Fruit fly (Drosophila melanogaster) whole organism, adult: ENCODE measurements around the gene fwe.

Source experiments
- CG11617 ChIP-seq: fragments of 200-800 bp; sonication (Bioruptor generic); optimal IDR thresholded peaks from 2 replicates; lab custom pipeline; 2017; ENCODE audit warnings: mild to moderate bottlenecking, missing biosample characterization, missing genetic modification reagents, missing genetic modification characterization
- CG12768 ChIP-seq: fragments of 200-800 bp; sonication (Bioruptor generic); optimal IDR thresholded peaks from 2 replicates; lab custom pipeline; 2017; ENCODE audit warnings: missing biosample characterization, missing genetic modification characterization, mild to moderate bottlenecking, moderate library complexity, missing genetic modification reagents
- CG14711 ChIP-seq: fragments of 200-800 bp; sonication (Bioruptor generic); optimal IDR thresholded peaks from 2 replicates; lab custom pipeline; 2018; ENCODE audit warnings: missing biosample characterization, mild to moderate bottlenecking, missing genetic modification characterization, moderate library complexity
- CG1620 ChIP-seq: fragments of 200-800 bp; sonication (Bioruptor generic); optimal IDR thresholded peaks from 2 replicates; lab custom pipeline; 2016; ENCODE audit warnings: missing biosample characterization, missing genetic modification characterization
- CG33017 ChIP-seq: fragments of 200-800 bp; sonication (Bioruptor generic); optimal IDR thresholded peaks from 2 replicates; lab custom pipeline; 2018; ENCODE audit warnings: missing biosample characterization, mild to moderate bottlenecking, missing genetic modification characterization, moderate library complexity
- CG5204 ChIP-seq: fragments of 200-800 bp; sonication (Bioruptor generic); optimal IDR thresholded peaks from 2 replicates; lab custom pipeline; 2016; ENCODE audit warnings: missing biosample characterization, missing genetic modification characterization
- CG7045 ChIP-seq: fragments of 200-800 bp; sonication (Bioruptor generic); optimal IDR thresholded peaks from 2 replicates; lab custom pipeline; 2017; ENCODE audit warnings: missing biosample characterization, mild to moderate bottlenecking, missing genetic modification characterization
- CG7101 ChIP-seq: fragments of 200-800 bp; sonication (Bioruptor generic); optimal IDR thresholded peaks from 2 replicates; lab custom pipeline; 2018; ENCODE audit warnings: missing biosample characterization, mild to moderate bottlenecking, missing genetic modification characterization, moderate library complexity
- Clk ChIP-seq: fragments of 200-800 bp; sonication (Bioruptor generic); optimal IDR thresholded peaks from 2 replicates; lab custom pipeline; 2017; ENCODE audit warnings: missing biosample characterization, missing genetic modification characterization
- Crg-1 ChIP-seq: fragments of 200-800 bp; sonication (Bioruptor generic); optimal IDR thresholded peaks from 2 replicates; lab custom pipeline; 2016; ENCODE audit warnings: missing biosample characterization, missing genetic modification characterization
- Hr96 ChIP-seq: fragments of 200-800 bp; sonication (Bioruptor generic); optimal IDR thresholded peaks from 2 replicates; lab custom pipeline; 2016; ENCODE audit warnings: missing biosample characterization, missing genetic modification characterization
- Mnt ChIP-seq: fragments of 200-800 bp; sonication (Bioruptor generic); optimal IDR thresholded peaks from 2 replicates; lab custom pipeline; 2016; ENCODE audit warnings: missing biosample characterization, mild to moderate bottlenecking, missing genetic modification characterization
- bab1 ChIP-seq: fragments of 200-800 bp; sonication (Bioruptor generic); optimal IDR thresholded peaks from 3 replicates; lab custom pipeline; 2019; ENCODE audit warnings: missing biosample characterization, mild to moderate bottlenecking, missing genetic modification characterization, moderate library complexity
- cic ChIP-seq: fragments of 200-800 bp; sonication (Bioruptor generic); optimal IDR thresholded peaks from 2 replicates; lab custom pipeline; 2017; ENCODE audit warnings: missing biosample characterization, mild to moderate bottlenecking, missing genetic modification characterization, moderate library complexity
- cnc ChIP-seq, 2 experiments: fragments of >200 bp; optimal IDR thresholded peaks; 2 replicates each; lab custom pipeline; 2017
- kay ChIP-seq: fragments of 200-800 bp; sonication (Bioruptor generic); peaks from one replicate; lab custom pipeline; 2016; ENCODE audit warnings: missing biosample characterization, missing genetic modification characterization, borderline replicate concordance
- ovo ChIP-seq: fragments of 200-800 bp; sonication (Bioruptor generic); optimal IDR thresholded peaks from 2 replicates; lab custom pipeline; 2016; ENCODE audit warnings: missing biosample characterization, missing genetic modification characterization
- pad ChIP-seq: fragments of 200-800 bp; sonication (Bioruptor generic); optimal IDR thresholded peaks from 3 replicates; lab custom pipeline; 2017; ENCODE audit warnings: missing biosample characterization, missing genetic modification characterization, mild to moderate bottlenecking, moderate library complexity, missing genetic modification reagents
- tj ChIP-seq: fragments of 200-800 bp; sonication (Bioruptor generic); optimal IDR thresholded peaks from 3 replicates; lab custom pipeline; 2017; ENCODE audit warnings: missing biosample characterization, mild to moderate bottlenecking, missing genetic modification characterization, moderate library complexity
- toe ChIP-seq: fragments of 200-800 bp; sonication (Bioruptor generic); optimal IDR thresholded peaks from 2 replicates; lab custom pipeline; 2016; ENCODE audit warnings: missing biosample characterization, missing genetic modification characterization

The fwe gene

dm6 chr3L:15808667-15809066 lies 7.5 kb downstream of the fwe start:
- TF ChIP-seq ovo (no peak), CG11617 (no peak), Mnt (GFP tag; lab: Kevin White, UChicago) (no peak), Clk (GFP tag; lab: Kevin White, UChicago) (no peak), Hr96 (GFP tag; lab: Kevin White, UChicago) (no peak), bab1 (GFP tag; lab: Kevin White, UChicago) (no peak), toe (no peak), cic (GFP tag; lab: Kevin White, UChicago) (no peak)

- TF ChIP-seq CG1620 (GFP tag; lab: Kevin White, UChicago) (no peak), CG12768 (no peak), kay (no peak), Clk (GFP tag; lab: Kevin White, UChicago) (no peak), ovo (no peak), CG7045 (GFP tag; lab: Kevin White, UChicago) (no peak), CG7101 (no peak), CG11617 (no peak), cnc (optimal IDR thresholded peaks at IDR 0.05; lab: Kevin White, UChicago) (no peak), CG33017 (tag; lab: Kevin White, UChicago) (no peak), Hr96 (GFP tag; lab: Kevin White, UChicago) (no peak), CG14711 (no peak), pad (GFP tag; lab: Kevin White, UChicago) (no peak), Crg-1 (GFP tag; lab: Kevin White, UChicago) (no peak), tj (GFP tag; lab: Kevin White, UChicago) (no peak), cic (GFP tag; lab: Kevin White, UChicago) (no peak), bab1 (GFP tag; lab: Kevin White, UChicago) (no peak), Mnt (GFP tag; lab: Kevin White, UChicago) (no peak), toe (no peak), CG5204 (GFP tag; lab: Kevin White, UChicago) (no peak)
Observed at dm6 chr3L:15808022-15808421, 8.2 kb downstream of the fwe start, which contains the start of gene CG6244. Gene CG6244 (plus strand): TSS chr3L:15808322.

dm6 chr3L:15802655-15803054 lies 13.6 kb downstream of the fwe start:
- no peak for TF ChIP-seq toe
- no peak for TF ChIP-seq Mnt (GFP tag; lab: Kevin White, UChicago)

- TF ChIP-seq ovo: no peak
- no peak for TF ChIP-seq CG14711
- TF ChIP-seq Crg-1 (GFP tag; lab: Kevin White, UChicago): no peak
- no peak for TF ChIP-seq CG11617
- no peak for TF ChIP-seq cic (GFP tag; lab: Kevin White, UChicago)
- no peak for TF ChIP-seq bab1 (GFP tag; lab: Kevin White, UChicago)
- TF ChIP-seq Hr96 (GFP tag; lab: Kevin White, UChicago): no peak
- no peak for TF ChIP-seq CG33017 (tag; lab: Kevin White, UChicago)
- no peak for TF ChIP-seq CG7101
- no peak for TF ChIP-seq tj (GFP tag; lab: Kevin White, UChicago)
- no peak for TF ChIP-seq Clk (GFP tag; lab: Kevin White, UChicago)
- no peak for TF ChIP-seq CG7045 (GFP tag; lab: Kevin White, UChicago)
- TF ChIP-seq Mnt (GFP tag; lab: Kevin White, UChicago): no peak
- TF ChIP-seq pad (GFP tag; lab: Kevin White, UChicago): no peak
- TF ChIP-seq CG1620 (GFP tag; lab: Kevin White, UChicago): no peak
Observed at dm6 chr3L:15802117-15802516, 14.1 kb downstream of the fwe start.

- TF ChIP-seq CG11617 (no peak), Mnt (GFP tag; lab: Kevin White, UChicago) (no peak), cic (GFP tag; lab: Kevin White, UChicago) (no peak), toe (no peak)
Observed at dm6 chr3L:15794311-15794710, 21.9 kb downstream of the fwe start.

- no peak for TF ChIP-seq Hr96 (GFP tag; lab: Kevin White, UChicago)
- no peak for TF ChIP-seq CG12768
- no peak for TF ChIP-seq CG11617
- TF ChIP-seq kay: no peak
- no peak for TF ChIP-seq bab1 (GFP tag; lab: Kevin White, UChicago)
- TF ChIP-seq CG1620 (GFP tag; lab: Kevin White, UChicago): no peak
- TF ChIP-seq tj (GFP tag; lab: Kevin White, UChicago): no peak
- TF ChIP-seq CG14711: no peak
- no peak for TF ChIP-seq ovo
- TF ChIP-seq CG7101: no peak
- no peak for TF ChIP-seq CG7045 (GFP tag; lab: Kevin White, UChicago)
- TF ChIP-seq CG5204 (GFP tag; lab: Kevin White, UChicago): no peak
- no peak for TF ChIP-seq cnc (optimal IDR thresholded peaks at IDR 0.05; lab: Kevin White, UChicago)
- no peak for TF ChIP-seq pad (GFP tag; lab: Kevin White, UChicago)
- TF ChIP-seq Crg-1 (GFP tag; lab: Kevin White, UChicago): no peak
- TF ChIP-seq cic (GFP tag; lab: Kevin White, UChicago): no peak
- no peak for TF ChIP-seq Clk (GFP tag; lab: Kevin White, UChicago)
Observed at dm6 chr3L:15791072-15791471, 25.1 kb downstream of the fwe start.

- TF ChIP-seq CG7045 (GFP tag; lab: Kevin White, UChicago): no peak
- no peak for TF ChIP-seq Hr96 (GFP tag; lab: Kevin White, UChicago)
- TF ChIP-seq Clk (GFP tag; lab: Kevin White, UChicago): no peak
- no peak for TF ChIP-seq cnc (optimal IDR thresholded peaks at IDR 0.05; lab: Kevin White, UChicago)
- TF ChIP-seq ovo: no peak
- TF ChIP-seq Mnt (GFP tag; lab: Kevin White, UChicago): no peak
- no peak for TF ChIP-seq pad (GFP tag; lab: Kevin White, UChicago)
- no peak for TF ChIP-seq tj (GFP tag; lab: Kevin White, UChicago)
Observed at dm6 chr3L:15787406-15787805, 28.8 kb downstream of the fwe start.
